Fruit fly (Drosophila melanogaster) whole organism, prepupa: ENCODE results near the gene Mcm5.

Source experiments
- CG10631 ChIP-seq: fragments of 200-800 bp; sonication (Bioruptor generic); optimal IDR thresholded peaks from 2 replicates; lab custom pipeline; 2016; ENCODE audit warnings: missing biosample characterization, missing genetic modification characterization
- CG10669 ChIP-seq: fragments of 200-800 bp; sonication (Bioruptor generic); optimal IDR thresholded peaks from 3 replicates; lab custom pipeline; 2018; ENCODE audit warnings: missing biosample characterization, mild to moderate bottlenecking, missing genetic modification characterization, moderate library complexity
- CG11294 ChIP-seq: fragments of 200-800 bp; sonication (Bioruptor generic); IDR thresholded peaks from 2 replicates; pipeline ENCODE4 v1.3.6; 2022; ENCODE audit warnings: missing biosample characterization, missing genetic modification characterization
- CG11762 ChIP-seq: fragments of 200-800 bp; sonication (Bioruptor generic); optimal IDR thresholded peaks from 3 replicates; lab custom pipeline; 2016; ENCODE audit warnings: missing biosample characterization, missing genetic modification characterization; ENCODE audit not compliant: insufficient read depth
- CG1621 ChIP-seq: fragments of 200-800 bp; sonication (Bioruptor generic); optimal IDR thresholded peaks from 3 replicates; lab custom pipeline; 2018; ENCODE audit warnings: missing biosample characterization, mild to moderate bottlenecking, missing genetic modification characterization
- CG16779 ChIP-seq: fragments of 200-800 bp; sonication (Bioruptor generic); optimal IDR thresholded peaks from 3 replicates; lab custom pipeline; 2017; ENCODE audit warnings: missing biosample characterization, mild to moderate bottlenecking, missing genetic modification characterization
- CG3032 ChIP-seq: fragments of 200-800 bp; optimal IDR thresholded peaks from 2 replicates; lab custom pipeline; 2019; ENCODE audit warnings: missing biosample characterization, mild to moderate bottlenecking, missing genetic modification characterization, moderate library complexity
- CG31627 ChIP-seq: fragments of 200-800 bp; sonication (Bioruptor generic); optimal IDR thresholded peaks from 3 replicates; lab custom pipeline; 2016; ENCODE audit warnings: missing biosample characterization, missing genetic modification characterization
- CG32006 ChIP-seq: fragments of 200-800 bp; sonication (Bioruptor generic); optimal IDR thresholded peaks from 3 replicates; lab custom pipeline; 2017; ENCODE audit warnings: missing biosample characterization, mild to moderate bottlenecking, missing genetic modification characterization
- CG34406 ChIP-seq: fragments of 200-800 bp; sonication (Bioruptor generic); optimal IDR thresholded peaks from 3 replicates; lab custom pipeline; 2016; ENCODE audit warnings: missing biosample characterization, missing genetic modification characterization
- CG3919 ChIP-seq: fragments of 200-800 bp; sonication (Bioruptor generic); optimal IDR thresholded peaks from 3 replicates; lab custom pipeline; 2016; ENCODE audit warnings: missing biosample characterization, missing genetic modification characterization
- CG4318 ChIP-seq: fragments of 200-800 bp; sonication (Bioruptor generic); optimal IDR thresholded peaks from 3 replicates; lab custom pipeline; 2017; ENCODE audit warnings: missing biosample characterization, mild to moderate bottlenecking, missing genetic modification characterization
- CG6276 ChIP-seq: fragments of 200-800 bp; sonication (Bioruptor generic); optimal IDR thresholded peaks from 2 replicates; lab custom pipeline; 2017; ENCODE audit warnings: missing biosample characterization, mild to moderate bottlenecking, missing genetic modification characterization
- CG6808 ChIP-seq: fragments of 200-800 bp; sonication (Bioruptor generic); optimal IDR thresholded peaks from 3 replicates; lab custom pipeline; 2017; ENCODE audit warnings: missing biosample characterization, missing genetic modification characterization, mild to moderate bottlenecking, moderate library complexity, missing genetic modification reagents
- CG7368 ChIP-seq: fragments of 200-800 bp; sonication (Bioruptor generic); optimal IDR thresholded peaks from 3 replicates; lab custom pipeline; 2016; ENCODE audit warnings: missing biosample characterization, missing genetic modification characterization
- CG8119 ChIP-seq: fragments of 200-800 bp; sonication (Bioruptor generic); IDR thresholded peaks from 3 replicates; pipeline ENCODE4 v1.3.6; 2022; ENCODE audit warnings: missing biosample characterization, missing genetic modification characterization
- CG8632 ChIP-seq: fragments of 200-800 bp; sonication (Bioruptor generic); optimal IDR thresholded peaks from 3 replicates; lab custom pipeline; 2016; ENCODE audit warnings: missing biosample characterization, missing genetic modification characterization
- CG9139 ChIP-seq: fragments of 200-800 bp; sonication (Bioruptor generic); optimal IDR thresholded peaks from 3 replicates; lab custom pipeline; 2017; ENCODE audit warnings: missing biosample characterization, mild to moderate bottlenecking, missing genetic modification characterization
- Eip75B ChIP-seq: fragments of 200-800 bp; sonication (Bioruptor generic); optimal IDR thresholded peaks from 3 replicates; lab custom pipeline; 2016; ENCODE audit warnings: missing biosample characterization, missing genetic modification characterization
- Eip78C ChIP-seq: fragments of 200-800 bp; sonication (Bioruptor generic); peaks from one replicate; lab custom pipeline; 2016; ENCODE audit warnings: missing biosample characterization, missing genetic modification characterization
- Ets96B ChIP-seq: fragments of 200-800 bp; optimal IDR thresholded peaks from 2 replicates; lab custom pipeline; 2019; ENCODE audit warnings: missing biosample characterization, mild to moderate bottlenecking, missing genetic modification characterization, moderate library complexity
- Hr39 ChIP-seq: fragments of 200-800 bp; sonication (Bioruptor generic); optimal IDR thresholded peaks from 2 replicates; lab custom pipeline; 2016; ENCODE audit warnings: missing biosample characterization, missing genetic modification characterization
- Lpt ChIP-seq: fragments of 200-800 bp; sonication (Bioruptor generic); optimal IDR thresholded peaks from 3 replicates; lab custom pipeline; 2016; ENCODE audit warnings: missing biosample characterization, missing genetic modification characterization
- Met ChIP-seq: fragments of 200-800 bp; sonication (Bioruptor generic); optimal IDR thresholded peaks from 3 replicates; lab custom pipeline; 2016; ENCODE audit warnings: missing biosample characterization, missing genetic modification characterization
- OdsH ChIP-seq: fragments of 200-800 bp; sonication (Bioruptor generic); optimal IDR thresholded peaks from 3 replicates; lab custom pipeline; 2016; ENCODE audit warnings: missing biosample characterization, missing genetic modification characterization
- Sox102F ChIP-seq: fragments of 200-800 bp; sonication (Bioruptor generic); optimal IDR thresholded peaks from 2 replicates; lab custom pipeline; 2016; ENCODE audit warnings: missing biosample characterization, mild to moderate bottlenecking, missing genetic modification characterization
- Sox14 ChIP-seq: fragments of 200-800 bp; sonication (Bioruptor generic); optimal IDR thresholded peaks from 3 replicates; lab custom pipeline; 2016; ENCODE audit warnings: missing biosample characterization, missing genetic modification characterization
- Sox15 ChIP-seq: fragments of 200-800 bp; sonication (Bioruptor generic); optimal IDR thresholded peaks from 3 replicates; lab custom pipeline; 2016; ENCODE audit warnings: missing biosample characterization, missing genetic modification characterization
- achi ChIP-seq: fragments of 200-800 bp; sonication (Bioruptor generic); optimal IDR thresholded peaks from 3 replicates; lab custom pipeline; 2016; ENCODE audit warnings: missing biosample characterization, missing genetic modification characterization
- acj6 ChIP-seq: fragments of 200-800 bp; sonication (Bioruptor generic); optimal IDR thresholded peaks from 3 replicates; lab custom pipeline; 2016; ENCODE audit warnings: missing biosample characterization, missing genetic modification characterization
- cyc ChIP-seq: fragments of 200-800 bp; sonication (Bioruptor generic); optimal IDR thresholded peaks from 3 replicates; lab custom pipeline; 2016; ENCODE audit warnings: missing biosample characterization, missing genetic modification characterization
- dac ChIP-seq: fragments of 200-800 bp; sonication (Bioruptor generic); optimal IDR thresholded peaks from 2 replicates; lab custom pipeline; 2017; ENCODE audit warnings: missing biosample characterization, mild to moderate bottlenecking, missing genetic modification characterization
- dsx ChIP-seq: fragments of 200-800 bp; optimal IDR thresholded peaks from 3 replicates; lab custom pipeline; 2019; ENCODE audit warnings: missing biosample characterization, mild to moderate bottlenecking, missing genetic modification characterization, moderate library complexity; ENCODE audit not compliant: poor library complexity, severe bottlenecking
- eg ChIP-seq: fragments of 200-800 bp; sonication (Bioruptor generic); IDR thresholded peaks from 3 replicates; pipeline ENCODE4 v1.3.6; 2022; ENCODE audit warnings: missing biosample characterization, missing genetic modification characterization
- esn ChIP-seq: fragments of 200-800 bp; sonication (Bioruptor generic); optimal IDR thresholded peaks from 2 replicates; lab custom pipeline; 2016; ENCODE audit warnings: missing biosample characterization, mild to moderate bottlenecking, missing genetic modification characterization, moderate library complexity
- fd59A ChIP-seq: fragments of 200-800 bp; sonication (Bioruptor generic); optimal IDR thresholded peaks from 2 replicates; lab custom pipeline; 2017; ENCODE audit warnings: missing biosample characterization, mild to moderate bottlenecking, missing genetic modification characterization, missing genetic modification reagents
- fkh ChIP-seq: fragments of 200-800 bp; sonication (Bioruptor generic); optimal IDR thresholded peaks from 3 replicates; lab custom pipeline; 2017; ENCODE audit warnings: missing biosample characterization, mild to moderate bottlenecking, missing genetic modification characterization, moderate library complexity
- lz ChIP-seq: fragments of 200-800 bp; sonication (Bioruptor generic); optimal IDR thresholded peaks from 3 replicates; lab custom pipeline; 2016; ENCODE audit warnings: missing biosample characterization, missing genetic modification characterization
- net ChIP-seq: fragments of 200-800 bp; sonication (Bioruptor generic); optimal IDR thresholded peaks from 3 replicates; lab custom pipeline; 2016; ENCODE audit warnings: missing biosample characterization, missing genetic modification characterization
- pdm3 ChIP-seq: fragments of 200-800 bp; sonication (Bioruptor generic); optimal IDR thresholded peaks from 3 replicates; lab custom pipeline; 2016; ENCODE audit warnings: missing biosample characterization, missing genetic modification characterization
- salr ChIP-seq, 2 experiments: fragments of 200-800 bp; sonication (Bioruptor generic); optimal IDR thresholded peaks; 3 replicates each; lab custom pipeline; 2016 to 2018; ENCODE audit warnings: missing biosample characterization in 2 of 2, missing genetic modification characterization in 2 of 2, mild to moderate bottlenecking in 1 of 2
- spab ChIP-seq: fragments of 200-800 bp; sonication (Bioruptor generic); optimal IDR thresholded peaks from 2 replicates; lab custom pipeline; 2017; ENCODE audit warnings: missing biosample characterization, mild to moderate bottlenecking, missing genetic modification characterization, missing genetic modification reagents
- ss ChIP-seq, 2 experiments: fragments of 200-800 bp; sonication (Bioruptor generic); optimal IDR thresholded peaks; 2 replicates in 1 of 2; 3 replicates in 1 of 2; lab custom pipeline; 2017 to 2018; ENCODE audit warnings: mild to moderate bottlenecking in 2 of 2, missing biosample characterization in 2 of 2, missing genetic modification characterization in 2 of 2, moderate library complexity in 1 of 2
- svp ChIP-seq: fragments of 200-800 bp; sonication (Bioruptor generic); peaks from one replicate; lab custom pipeline; 2016; ENCODE audit warnings: missing biosample characterization, missing genetic modification characterization
- topi ChIP-seq: fragments of 200-800 bp; sonication (Bioruptor generic); optimal IDR thresholded peaks from 3 replicates; lab custom pipeline; 2016; ENCODE audit warnings: missing biosample characterization, missing genetic modification characterization
- vri ChIP-seq: fragments of 200-800 bp; sonication (Bioruptor generic); optimal IDR thresholded peaks from 3 replicates; lab custom pipeline; 2016; ENCODE audit warnings: missing biosample characterization, mild to moderate bottlenecking, missing genetic modification characterization

Gene Mcm5

dm6 chr3R:10829746-10830145 is 41.4 kb downstream of the Mcm5 start (continued):
- peak; percentile 47 for TF ChIP-seq CG32006 (GFP tag; lab: Kevin White, UChicago)
- no peak for TF ChIP-seq topi (GFP tag; lab: Kevin White, UChicago)
- TF ChIP-seq CG10631 (GFP tag; lab: Kevin White, UChicago): peak; percentile 58
- no peak for TF ChIP-seq Sox102F (GFP tag; lab: Kevin White, UChicago)
- no peak for TF ChIP-seq CG11762
- no peak for TF ChIP-seq lz (GFP tag; lab: Kevin White, UChicago)
- TF ChIP-seq achi: peak; percentile 31
- TF ChIP-seq CG4318 (GFP tag; lab: Kevin White, UChicago): no peak
- TF ChIP-seq fd59A (GFP tag; lab: Kevin White, UChicago): peak; percentile 66
- peak; percentile 30 for TF ChIP-seq CG3919 (GFP tag; lab: Kevin White, UChicago)
- no peak for TF ChIP-seq fkh (GFP tag; lab: Kevin White, UChicago)
- peak; percentile 69 for TF ChIP-seq CG10669 (GFP tag; lab: Kevin White, UChicago)
- peak; percentile 57 for TF ChIP-seq spab
- no peak for TF ChIP-seq net (GFP tag; lab: Kevin White, UChicago)
- TF ChIP-seq svp (GFP tag; lab: Kevin White, UChicago): no peak
- peak; percentile 51 for TF ChIP-seq CG1621 (tag; lab: Kevin White, UChicago)
- no peak for TF ChIP-seq cyc (GFP tag; lab: Kevin White, UChicago)
- TF ChIP-seq CG34406 (GFP tag; lab: Kevin White, UChicago): no peak
- peak; percentile 81 for TF ChIP-seq CG6808 (GFP tag; lab: Kevin White, UChicago)
- TF ChIP-seq OdsH (GFP tag; lab: Kevin White, UChicago): peak; percentile 24
- TF ChIP-seq CG31627: no peak
- TF ChIP-seq CG11294 (GFP tag; lab: Robert Waterston, UW): no peak
- no peak for TF ChIP-seq CG7368 (GFP tag; lab: Kevin White, UChicago)
- no peak for TF ChIP-seq Lpt (GFP tag; lab: Kevin White, UChicago)
- no peak for TF ChIP-seq CG16779 (tag; lab: Kevin White, UChicago)
- TF ChIP-seq acj6 (GFP tag; lab: Kevin White, UChicago): no peak
- peak; percentile 34 for TF ChIP-seq pdm3 (GFP tag; lab: Kevin White, UChicago)
- peak; percentile 74 for TF ChIP-seq Ets96B
- TF ChIP-seq CG9139 (GFP tag; lab: Kevin White, UChicago): peak; percentile 8
- TF ChIP-seq Eip78C (GFP tag; lab: Kevin White, UChicago): peak; percentile 88
- TF ChIP-seq Sox14 (GFP tag; lab: Kevin White, UChicago): peak; percentile 48
- no peak for TF ChIP-seq CG6276 (GFP tag; lab: Kevin White, UChicago)
- TF ChIP-seq Hr39: no peak
- TF ChIP-seq vri (GFP tag; lab: Kevin White, UChicago): no peak
- peak; percentile 45 for TF ChIP-seq dsx (GFP tag; lab: Kevin White, UChicago)
- peak; percentile 80 for TF ChIP-seq CG3032
- TF ChIP-seq Eip75B (GFP tag; lab: Kevin White, UChicago): peak; percentile 56
- no peak for TF ChIP-seq eg (GFP tag; lab: Robert Waterston, UW)

- TF ChIP-seq CG8632 (GFP tag; lab: Kevin White, UChicago) (peak; percentile 19), salr (GFP tag; optimal IDR thresholded peaks at IDR 0.05; lab: Kevin White, UChicago) (peak; percentile 37 to 86), Eip78C (GFP tag; lab: Kevin White, UChicago) (peak; percentile 94), Sox14 (GFP tag; lab: Kevin White, UChicago) (peak; percentile 62), fd59A (GFP tag; lab: Kevin White, UChicago) (peak; percentile 73), dsx (GFP tag; lab: Kevin White, UChicago) (peak; percentile 90), CG1621 (tag; lab: Kevin White, UChicago) (peak; percentile 18), Lpt (GFP tag; lab: Kevin White, UChicago) (peak; percentile 92), dac (GFP tag; lab: Kevin White, UChicago) (peak; percentile 68), CG7368 (GFP tag; lab: Kevin White, UChicago) (peak; percentile 73), esn (GFP tag; lab: Kevin White, UChicago) (no peak), CG9139 (GFP tag; lab: Kevin White, UChicago) (peak; percentile 83), net (GFP tag; lab: Kevin White, UChicago) (peak; percentile 55), CG3919 (GFP tag; lab: Kevin White, UChicago) (peak; percentile 93), vri (GFP tag; lab: Kevin White, UChicago) (no peak), eg (GFP tag; lab: Robert Waterston, UW) (peak; percentile 95), OdsH (GFP tag; lab: Kevin White, UChicago) (peak; percentile 76), Sox15 (GFP tag; lab: Kevin White, UChicago) (no peak), lz (GFP tag; lab: Kevin White, UChicago) (peak; percentile 20), CG6276 (GFP tag; lab: Kevin White, UChicago) (peak; percentile 91), ss (GFP tag; optimal IDR thresholded peaks at IDR 0.05; lab: Kevin White, UChicago) (peak; percentile 83 to 91), CG8119 (GFP tag; lab: Robert Waterston, UW) (peak; percentile 88), CG10669 (GFP tag; lab: Kevin White, UChicago) (peak; percentile 89), CG31627 (no peak), Sox102F (GFP tag; lab: Kevin White, UChicago) (no peak), Met (peak; percentile 9), CG10631 (GFP tag; lab: Kevin White, UChicago) (peak; percentile 76)
Measured at dm6 chr3R:10832526-10833165, 44.3 kb downstream of the Mcm5 start.
